Worm (Caenorhabditis elegans): Measurements from ENCODE around the gene C45E5.1.

DNA sequence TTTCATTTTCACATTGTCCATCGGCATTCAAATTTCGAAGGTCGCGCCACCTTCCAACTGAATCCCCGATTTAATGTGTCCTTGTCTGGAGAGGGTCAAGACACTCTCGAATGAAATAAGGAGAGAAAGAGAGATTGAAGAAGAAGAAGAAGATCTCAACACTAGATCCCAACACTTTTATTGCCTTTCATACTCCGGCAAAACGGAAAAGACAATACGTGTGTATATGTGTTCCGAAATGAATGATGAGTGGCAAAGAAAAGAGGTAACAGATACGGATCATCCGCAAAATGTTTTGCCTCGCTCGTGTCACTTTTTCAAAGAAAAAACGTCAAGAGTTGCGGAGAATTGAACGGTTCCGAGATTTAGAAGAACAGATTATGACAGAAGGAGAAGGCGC, 43.8 kb upstream of the C45E5.1 start:
- TF ChIP-seq W03F9.2 (tag; optimal IDR thresholded peaks at IDR 0.05) (no peak), dao-5 (tag; optimal IDR thresholded peaks at IDR 0.05) (no peak), him-1 (tag; optimal IDR thresholded peaks at IDR 0.05) (no peak)

Data from whole organism, L4/young adult.